Worm (Caenorhabditis elegans): ENCODE measurements around the gene hlh-8.

The hlh-8 gene

DNA sequence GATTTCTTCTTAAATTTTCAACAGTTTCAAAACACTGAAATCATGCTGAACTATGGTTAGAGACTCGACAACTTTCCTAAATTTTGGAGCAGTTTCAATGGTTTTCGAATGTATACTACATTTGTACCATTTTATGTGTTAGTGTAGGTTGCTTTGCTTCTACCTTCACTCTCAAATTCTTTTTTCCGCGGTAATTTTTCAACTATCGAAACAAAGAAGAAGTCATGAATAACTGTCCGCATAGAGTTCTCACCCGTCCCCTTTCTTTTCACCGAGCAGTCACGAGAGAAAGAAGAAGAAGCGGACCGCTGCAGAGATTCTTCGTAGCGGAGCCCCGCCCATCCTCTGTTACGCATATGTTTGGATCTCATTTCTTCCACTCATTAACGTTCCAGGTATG, at the start of gene hlh-8:
hlh-8 (plus strand) TSS at position 301 of the 400 bp plus-strand sequence.
- TF ChIP-seq unc-62 (GFP tag; optimal IDR thresholded peaks at IDR 0.05) (no peak), tbx-8 (GFP tag; optimal IDR thresholded peaks at IDR 0.05) (no peak), sptf-1 (tag; optimal IDR thresholded peaks at IDR 0.05) (no peak), mls-2 (tag; optimal IDR thresholded peaks at IDR 0.05) (no peak), ztf-11 (tag; optimal IDR thresholded peaks at IDR 0.05) (no peak), ces-1 (GFP tag; optimal IDR thresholded peaks at IDR 0.05) (no peak), nhr-28 (tag; optimal IDR thresholded peaks at IDR 0.05) (no peak), snpc-4 (tag; optimal IDR thresholded peaks at IDR 0.05) (no peak), nhr-12 (tag; optimal IDR thresholded peaks at IDR 0.05) (no peak), ceh-43 (GFP tag; optimal IDR thresholded peaks at IDR 0.05) (no peak), lsy-2 (tag; optimal IDR thresholded peaks at IDR 0.05) (no peak), unc-39 (tag; optimal IDR thresholded peaks at IDR 0.05) (no peak)

DNA sequence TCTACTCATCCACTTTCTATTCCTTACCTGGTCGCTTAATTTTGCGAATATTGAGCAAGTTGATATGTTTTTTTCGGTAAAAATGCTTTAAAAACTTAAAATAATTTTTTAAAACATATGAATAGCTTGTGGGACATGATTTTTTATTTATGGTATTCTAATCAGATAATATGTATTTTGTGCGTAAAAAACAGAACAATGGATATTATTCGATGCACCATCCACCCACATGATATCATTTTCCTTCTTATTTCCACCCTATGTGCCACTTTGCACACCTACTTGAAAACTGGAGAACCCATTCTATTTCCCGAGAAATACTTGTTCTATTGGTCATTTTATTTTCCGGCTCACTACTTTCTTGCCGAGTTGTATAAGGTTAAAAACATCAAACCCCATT, 49.0 kb upstream of the hlh-8 start, which contains the start of gene C18A11.2:
C18A11.2 (plus strand) TSS at position 301 of the 400 bp plus-strand sequence.
- no peak for TF ChIP-seq ham-2 (GFP tag; optimal IDR thresholded peaks at IDR 0.05)
- TF ChIP-seq ceh-39 (tag; optimal IDR thresholded peaks at IDR 0.05) = no peak
- TF ChIP-seq tbx-8 (GFP tag; optimal IDR thresholded peaks at IDR 0.05) = no peak
- no peak for TF ChIP-seq flh-1 (GFP tag; optimal IDR thresholded peaks at IDR 0.05)
- no peak for TF ChIP-seq drap-1 (GFP tag; optimal IDR thresholded peaks at IDR 0.05)

DNA sequence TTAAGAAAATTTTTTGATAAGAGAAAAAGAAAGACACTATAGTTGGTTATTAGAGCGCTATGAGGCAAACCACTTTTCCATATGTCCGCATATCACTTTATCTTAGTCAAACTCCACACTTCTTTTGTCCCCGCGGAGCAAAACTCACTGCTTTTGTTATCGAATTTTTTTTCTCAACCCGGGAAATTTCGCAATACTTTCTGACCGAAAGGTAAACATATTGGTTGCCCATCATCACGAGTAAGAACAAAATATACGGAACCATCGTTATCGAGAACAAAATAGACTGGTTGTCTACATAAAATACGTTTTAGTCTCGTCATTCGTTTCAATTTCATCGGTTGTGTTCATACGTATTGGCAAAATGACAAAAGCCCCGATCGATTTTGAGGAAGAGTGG, 47.0 kb upstream of the hlh-8 start, which contains the start of gene C18A11.1:
C18A11.1 (plus strand) TSS at position 36 of the 400 bp plus-strand sequence.
- no peak for TF ChIP-seq elt-3 (tag; optimal IDR thresholded peaks at IDR 0.05)
- no peak for TF ChIP-seq ham-2 (GFP tag; optimal IDR thresholded peaks at IDR 0.05)
- TF ChIP-seq bed-3 (GFP tag; optimal IDR thresholded peaks at IDR 0.05) = no peak
- TF ChIP-seq ceh-83 (GFP tag; optimal IDR thresholded peaks at IDR 0.05) = no peak
- no peak for TF ChIP-seq cnd-1 (tag; optimal IDR thresholded peaks at IDR 0.05)

DNA sequence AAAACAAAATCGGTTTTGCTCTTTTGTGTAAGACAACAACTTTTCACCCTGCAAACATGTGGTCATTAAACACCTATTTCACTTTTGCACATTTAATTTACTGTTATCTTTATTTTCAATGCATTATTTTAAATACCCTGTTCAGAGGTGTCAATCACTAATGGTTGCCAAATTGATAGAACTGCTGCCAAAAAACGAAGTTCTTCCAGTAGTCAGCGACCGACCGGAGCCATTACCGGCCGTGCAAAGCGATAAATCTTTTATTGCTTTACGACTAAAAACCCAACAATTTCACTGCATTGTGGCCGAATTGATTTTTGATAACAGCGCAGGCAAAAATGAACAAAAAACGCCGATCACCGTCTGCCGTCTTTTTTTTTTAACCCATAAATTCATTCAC, 41.7 kb upstream of the hlh-8 start:
- TF ChIP-seq hlh-1 (tag; optimal IDR thresholded peaks at IDR 0.05) (no peak), blmp-1 (tag; optimal IDR thresholded peaks at IDR 0.05) (no peak), sptf-1 (tag; optimal IDR thresholded peaks at IDR 0.05) (no peak), unc-62 (GFP tag; optimal IDR thresholded peaks at IDR 0.05) (no peak), M03D4.4 (tag; optimal IDR thresholded peaks at IDR 0.05) (no peak), ces-1 (GFP tag; optimal IDR thresholded peaks at IDR 0.05) (no peak), ceh-83 (GFP tag; optimal IDR thresholded peaks at IDR 0.05) (no peak), nhr-28 (tag; optimal IDR thresholded peaks at IDR 0.05) (no peak), ztf-11 (tag; optimal IDR thresholded peaks at IDR 0.05) (no peak), lin-32 (GFP tag; optimal IDR thresholded peaks at IDR 0.05) (no peak), flh-1 (GFP tag; optimal IDR thresholded peaks at IDR 0.05) (no peak), lin-13 (tag; optimal IDR thresholded peaks at IDR 0.05) (no peak)

DNA sequence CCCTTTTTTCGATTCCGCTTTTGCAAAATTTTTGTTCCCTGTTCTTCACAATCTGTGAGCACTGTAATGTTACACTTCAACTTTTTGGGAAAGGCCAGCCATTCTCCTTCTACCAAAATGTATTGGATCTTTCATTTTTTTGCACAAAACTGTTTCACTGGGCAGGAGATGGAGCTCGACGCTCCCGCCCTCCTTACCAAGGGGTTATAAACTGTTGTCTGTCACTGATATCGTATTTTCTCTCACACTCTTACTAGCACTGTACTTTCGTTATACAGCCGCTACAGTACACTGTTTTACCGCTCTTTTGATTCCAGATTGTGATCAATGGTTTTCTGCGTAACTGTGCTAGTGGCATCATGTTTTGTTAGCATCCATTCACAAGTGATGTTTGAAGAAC, 38.5 kb upstream of the hlh-8 start, which contains the start of gene C46F2.1:
C46F2.1 (plus strand) TSS at position 301 of the 400 bp plus-strand sequence.
- TF ChIP-seq tbx-8 (GFP tag; optimal IDR thresholded peaks at IDR 0.05) = no peak
- TF ChIP-seq lsy-2 (tag; optimal IDR thresholded peaks at IDR 0.05) = no peak
- no peak for TF ChIP-seq ceh-43 (GFP tag; optimal IDR thresholded peaks at IDR 0.05)
- no peak for TF ChIP-seq sem-2 (GFP tag; optimal IDR thresholded peaks at IDR 0.05)
- no peak for TF ChIP-seq bed-3 (GFP tag; optimal IDR thresholded peaks at IDR 0.05)
- no peak for TF ChIP-seq unc-39 (tag; optimal IDR thresholded peaks at IDR 0.05)

DNA sequence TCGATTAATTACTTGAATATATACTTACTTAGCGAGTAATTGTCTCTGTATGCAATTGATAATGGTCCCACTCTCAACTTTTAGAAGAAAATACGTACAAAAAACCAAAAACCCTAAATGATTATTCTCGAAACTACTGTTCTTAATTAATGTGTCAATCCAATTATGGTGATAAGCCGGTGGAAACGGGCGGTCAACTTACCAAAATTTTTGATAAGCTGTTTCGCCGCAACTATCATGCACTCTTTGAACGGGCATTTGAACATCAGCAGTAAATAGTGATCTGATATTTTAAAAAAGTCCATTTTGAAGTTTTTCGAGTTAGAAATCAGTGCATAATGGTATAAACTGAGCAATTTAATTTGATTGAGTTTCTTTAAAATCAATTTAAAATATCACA, 37.9 kb upstream of the hlh-8 start:
- no peak for TF ChIP-seq unc-62 (GFP tag; optimal IDR thresholded peaks at IDR 0.05)
- no peak for TF ChIP-seq bed-3 (GFP tag; optimal IDR thresholded peaks at IDR 0.05)
- no peak for TF ChIP-seq tbx-8 (GFP tag; optimal IDR thresholded peaks at IDR 0.05)
- TF ChIP-seq zip-8 (tag; optimal IDR thresholded peaks at IDR 0.05) = no peak
- TF ChIP-seq nhr-2 (tag; optimal IDR thresholded peaks at IDR 0.05) = no peak
- TF ChIP-seq ztf-11 (tag; optimal IDR thresholded peaks at IDR 0.05) = no peak
- TF ChIP-seq elt-3 (tag; optimal IDR thresholded peaks at IDR 0.05) = no peak

DNA sequence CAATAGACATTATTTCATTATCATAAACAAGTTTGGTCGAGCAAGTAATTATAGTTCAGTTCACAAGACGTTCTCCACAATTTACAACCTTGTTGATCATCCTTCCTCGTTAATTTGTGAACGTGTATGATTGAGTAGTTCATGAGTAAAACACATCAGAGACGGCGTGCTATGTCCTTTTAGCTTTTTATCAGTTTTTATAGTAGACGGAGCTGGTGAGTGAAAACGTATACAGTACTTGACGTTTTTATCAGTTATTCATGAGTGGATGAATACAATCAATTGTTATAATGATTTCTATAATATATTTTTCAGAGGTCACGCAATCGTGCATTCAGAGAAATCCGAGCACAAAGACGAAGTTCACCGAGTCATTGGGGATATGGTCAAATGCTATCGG, 37.4 kb upstream of the hlh-8 start:
- no peak for TF ChIP-seq mep-1 (tag; optimal IDR thresholded peaks at IDR 0.05)
